Worm (Caenorhabditis elegans) whole organism, young adult: ENCODE measurements around the gene cyp-14A3.

Experiments
- C17E4.6 ChIP-seq: fragments of 200-800 bp; sonication (Bioruptor generic); IDR thresholded peaks from 2 replicates; pipeline ENCODE4 v1.3.6; 2022; ENCODE audit warnings: missing genetic modification reagents, missing genetic modification characterization, missing compliant biosample characterization
- Y67H2A.10 ChIP-seq: fragments of 200-800 bp; sonication (Bioruptor generic); conservative IDR thresholded peaks from 2 replicates; pipeline ENCODE4 v1.3.6; 2022; ENCODE audit warnings: missing genetic modification reagents, missing genetic modification characterization, missing compliant biosample characterization
- aptf-3 ChIP-seq: fragments of 200-800 bp; sonication (Bioruptor generic); IDR thresholded peaks from 2 replicates; pipeline ENCODE4 v1.3.6; 2022; ENCODE audit warnings: missing genetic modification characterization, missing compliant biosample characterization
- atf-7 ChIP-seq: sonication (generic microtip); optimal IDR thresholded peaks from 2 replicates; lab custom pipeline; 2017; ENCODE audit warnings: mild to moderate bottlenecking, missing genetic modification characterization, missing compliant biosample characterization
- ceh-79 ChIP-seq: sonication (generic microtip); optimal IDR thresholded peaks from 2 replicates; lab custom pipeline; 2017; ENCODE audit warnings: mild to moderate bottlenecking, missing genetic modification characterization, missing compliant biosample characterization
- gei-17 ChIP-seq: fragments of 200-800 bp; sonication (Bioruptor generic); optimal IDR thresholded peaks from 2 replicates; lab custom pipeline; 2018; ENCODE audit warnings: mild to moderate bottlenecking, missing genetic modification characterization, missing compliant biosample characterization
- lin-35 ChIP-seq, 3 experiments: fragments of 150-350 bp in 2 of 3; sonication (generic microtip) in 1 of 3; optimal IDR thresholded peaks; 2 replicates each; lab custom pipeline; 2014 to 2018; ENCODE audit warnings: missing biosample characterization in 3 of 3, missing genetic modification characterization in 3 of 3, missing genetic modification reagents in 3 of 3
- tbp1 ChIP-seq: fragments of 200-800 bp; sonication (Bioruptor generic); optimal IDR thresholded peaks from 2 replicates; lab custom pipeline; 2018; ENCODE audit warnings: mild to moderate bottlenecking, missing genetic modification characterization, missing compliant biosample characterization
- tlf-1 ChIP-seq: fragments of 200-800 bp; sonication (Bioruptor generic); optimal IDR thresholded peaks from 2 replicates; lab custom pipeline; 2018; ENCODE audit warnings: mild to moderate bottlenecking, missing genetic modification characterization, missing compliant biosample characterization
- unc-130 ChIP-seq: sonication (generic microtip); optimal IDR thresholded peaks from 2 replicates; lab custom pipeline; 2016; ENCODE audit warnings: missing genetic modification reagents, missing genetic modification characterization, missing compliant biosample characterization
- unc-62 ChIP-seq: fragments of 150-350 bp; optimal IDR thresholded peaks from 2 replicates; lab custom pipeline; 2014; ENCODE audit warnings: missing biosample characterization, missing genetic modification reagents, missing genetic modification characterization

DNA sequence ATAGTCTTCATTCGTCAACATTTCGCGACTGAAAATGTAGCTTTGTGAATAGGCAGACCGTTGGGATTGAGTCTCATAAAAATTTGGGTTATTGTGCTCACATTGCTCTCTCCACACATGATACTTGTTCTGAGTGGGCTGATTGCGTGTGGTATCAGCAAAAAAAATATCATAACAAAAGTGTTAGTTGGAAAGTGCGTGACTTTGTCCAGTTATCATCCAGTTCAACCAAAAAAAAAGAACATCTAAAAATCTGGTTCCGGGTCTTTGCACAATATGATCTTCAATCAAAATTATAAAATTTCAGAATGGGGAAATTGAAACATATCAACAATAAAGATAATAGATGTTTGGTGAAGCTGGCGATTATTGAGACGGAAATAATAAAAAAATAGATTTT lies 26.5 kb upstream of the cyp-14A3 start, which contains the start of gene srd-39:
- TF ChIP-seq tbp1 (GFP tag; lab: Kevin White, UChicago) (no peak), tlf-1 (GFP tag; lab: Kevin White, UChicago) (no peak), gei-17 (no peak), C17E4.6 (GFP tag; lab: Robert Waterston, UW) (no peak), aptf-3 (GFP tag; lab: Robert Waterston, UW) (no peak), lin-35 (GFP tag; optimal IDR thresholded peaks at IDR 0.05; lab: Kevin White, UChicago) (no peak), unc-62 (GFP tag; lab: Kevin White, UChicago) (no peak), Y67H2A.10 (no peak), unc-130 (GFP tag; lab: Kevin White, UChicago) (no peak), ceh-79 (tag; lab: Kevin White, UChicago) (no peak), atf-7 (tag; lab: Kevin White, UChicago) (no peak)
